Fruit fly (Drosophila melanogaster): ENCODE measurements around the gene Arl1.
A peak's percentile ranks its signal among the peaks of the same experiment; 100 is the strongest.

The Arl1 gene

DNA sequence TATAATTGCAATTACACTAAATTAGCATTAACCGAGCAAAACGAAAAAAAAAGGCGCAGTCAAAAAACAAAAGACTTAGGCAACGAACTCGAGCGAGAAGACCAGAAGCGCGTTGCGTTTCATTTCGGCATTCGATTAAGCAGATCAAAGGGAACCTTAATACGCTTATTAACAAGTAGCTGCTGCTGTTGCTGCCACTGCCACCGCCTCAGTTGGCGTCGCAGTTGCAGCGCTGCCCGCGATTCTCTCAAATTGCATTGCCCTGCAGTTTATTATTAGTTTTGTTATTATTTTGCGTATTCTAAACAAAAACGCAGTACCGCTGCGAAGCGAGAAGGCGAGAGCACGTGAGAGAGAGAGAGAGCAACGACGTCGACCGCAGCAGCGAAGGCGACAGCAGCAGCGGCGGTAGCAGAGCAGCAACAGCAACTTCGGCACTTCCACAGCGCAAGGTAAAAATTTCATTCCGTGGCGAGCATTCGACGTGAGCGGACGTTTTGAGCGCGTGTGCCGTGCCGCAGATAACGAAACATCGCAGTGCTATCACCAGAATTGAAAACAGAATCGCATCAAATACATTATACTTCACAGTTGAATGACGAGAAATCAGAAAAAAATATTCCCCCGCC, 40.2 kb downstream of the Arl1 start, which contains the start of gene Notum (continued):
- no peak for TF ChIP-seq Fer2 (tag; optimal IDR thresholded peaks at IDR 0.05)
- TF ChIP-seq Bgb (GFP tag; IDR thresholded peaks at IDR 0.05; ENCODE audit: partially characterized antibody) = peak; percentile 57; the same call in 1 of the 2 replicates
- TF ChIP-seq Xrp1 (GFP tag; IDR thresholded peaks at IDR 0.05) = 0 out of 2 replicates have a peak, but pooled peaks have one; percentile 4
- TF ChIP-seq Deaf1 (tag; optimal IDR thresholded peaks at IDR 0.05) = peak; percentile 48
- no peak for TF ChIP-seq CG7928 (GFP tag; optimal IDR thresholded peaks at IDR 0.05)
- TF ChIP-seq ash1 (GFP tag; optimal IDR thresholded peaks at IDR 0.05) = no peak
- peak; percentile 45 for TF ChIP-seq cad (GFP tag; optimal IDR thresholded peaks at IDR 0.05)
- no peak for TF ChIP-seq Nf-YA (GFP tag; IDR thresholded peaks at IDR 0.05)
- TF ChIP-seq Xbp1 (GFP tag; optimal IDR thresholded peaks at IDR 0.05) = no peak
- no peak for TF ChIP-seq trem (tag; optimal IDR thresholded peaks at IDR 0.05)
- TF ChIP-seq zf30C (GFP tag; optimal IDR thresholded peaks at IDR 0.05) = no peak
- no peak for TF ChIP-seq CG3847 (GFP tag; IDR thresholded peaks at IDR 0.05)
- no peak for TF ChIP-seq CG4282 (GFP tag; optimal IDR thresholded peaks at IDR 0.05)
- TF ChIP-seq CG2202 (tag; optimal IDR thresholded peaks at IDR 0.05) = no peak
- TF ChIP-seq Adf1 (GFP tag; IDR thresholded peaks at IDR 0.05) = peak; percentile 93
- TF ChIP-seq stwl (tag; optimal IDR thresholded peaks at IDR 0.05) = no peak
- TF ChIP-seq p53 (GFP tag; optimal IDR thresholded peaks at IDR 0.05) = no peak
- peak; percentile 71 for TF ChIP-seq Med (GFP tag)
- TF ChIP-seq usp (GFP tag; optimal IDR thresholded peaks at IDR 0.05) = no peak
- no peak for TF ChIP-seq chn (GFP tag; optimal IDR thresholded peaks at IDR 0.05)
- TF ChIP-seq B-H1 (GFP tag; IDR thresholded peaks at IDR 0.05) = no peak
- 0 out of 2 replicates have a peak, but pooled peaks have one; percentile 15 for TF ChIP-seq ranshi (GFP tag; IDR thresholded peaks at IDR 0.05)
- TF ChIP-seq Poxn (GFP tag; IDR thresholded peaks at IDR 0.05) = no peak
- TF ChIP-seq unpg (GFP tag; optimal IDR thresholded peaks at IDR 0.05) = no peak
- TF ChIP-seq shn (GFP tag; optimal IDR thresholded peaks at IDR 0.05) = no peak
- TF ChIP-seq CG11085 (GFP tag; IDR thresholded peaks at IDR 0.05) = no peak
- no peak for TF ChIP-seq CG2129 (GFP tag; IDR thresholded peaks at IDR 0.05; ENCODE audit: partially characterized antibody)
- no peak for TF ChIP-seq ab (GFP tag; optimal IDR thresholded peaks at IDR 0.05)
- TF ChIP-seq CHES-1-like (GFP tag; optimal IDR thresholded peaks at IDR 0.05) = no peak
- TF ChIP-seq klu (GFP tag; IDR thresholded peaks at IDR 0.05) = no peak
- 0 out of 2 replicates have a peak, but pooled peaks have one; percentile 7 for TF ChIP-seq CG42726 (GFP tag; IDR thresholded peaks at IDR 0.05; ENCODE audit: partially characterized antibody)
- no peak for TF ChIP-seq sqz (GFP tag; optimal IDR thresholded peaks at IDR 0.05)
- peak; percentile 0 for TF ChIP-seq sd (tag; optimal IDR thresholded peaks at IDR 0.05)
- peak; percentile 11 for TF ChIP-seq CG16863 (GFP tag; optimal IDR thresholded peaks at IDR 0.05)
- TF ChIP-seq CG8388 (GFP tag; optimal IDR thresholded peaks at IDR 0.05) = no peak
- TF ChIP-seq trh (GFP tag; optimal IDR thresholded peaks at IDR 0.05) = no peak
- TF ChIP-seq CG30403 (GFP tag; optimal IDR thresholded peaks at IDR 0.05) = no peak
- TF ChIP-seq pfk (GFP tag; optimal IDR thresholded peaks at IDR 0.05) = no peak
- no peak for TF ChIP-seq eyg (GFP tag; optimal IDR thresholded peaks at IDR 0.05)
- TF ChIP-seq CoRest (tag; optimal IDR thresholded peaks at IDR 0.05) = no peak
- no peak for TF ChIP-seq CG15011 (GFP tag; optimal IDR thresholded peaks at IDR 0.05)
- TF ChIP-seq Opbp (GFP tag; IDR thresholded peaks at IDR 0.05; ENCODE audit: partially characterized antibody) = peak; percentile 33; the same call in 1 of the 3 replicates
- no peak for TF ChIP-seq grau (tag; optimal IDR thresholded peaks at IDR 0.05)
- no peak for TF ChIP-seq Rfx (GFP tag; IDR thresholded peaks at IDR 0.05)
- TF ChIP-seq CG1832 (GFP tag; optimal IDR thresholded peaks at IDR 0.05) = peak; percentile 69
- TF ChIP-seq Dbx (GFP tag; IDR thresholded peaks at IDR 0.05) = no peak
- no peak for TF ChIP-seq Dref (GFP tag; IDR thresholded peaks at IDR 0.05)
- TF ChIP-seq prd (optimal IDR thresholded peaks at IDR 0.05) = no peak
- TF ChIP-seq prd (GFP tag; IDR thresholded peaks at IDR 0.05) = peak; percentile 9; the same call in 1 of the 3 replicates
- TF ChIP-seq dmrt11E (tag; optimal IDR thresholded peaks at IDR 0.05) = no peak
- peak; percentile 11 for TF ChIP-seq Mes4 (GFP tag; optimal IDR thresholded peaks at IDR 0.05)
